Worm (Caenorhabditis elegans) whole organism, L1 larva: Measurements from ENCODE around the gene bre-1.
A peak's percentile ranks its signal among the peaks of the same experiment; 100 is the strongest.

Experiments
- C04F5.9 ChIP-seq: sonication (generic microtip); optimal IDR thresholded peaks from 2 replicates; lab custom pipeline; 2016; ENCODE audit warnings: missing genetic modification characterization, missing compliant biosample characterization
- C16A3.4 ChIP-seq: fragments of 150-350 bp; optimal IDR thresholded peaks from 2 replicates; lab custom pipeline; 2014; ENCODE audit warnings: missing biosample characterization, missing genetic modification characterization
- Y116A8C.19 ChIP-seq: sonication (generic microtip); optimal IDR thresholded peaks from 2 replicates; lab custom pipeline; 2016; ENCODE audit warnings: missing compliant biosample characterization, missing genetic modification characterization, borderline replicate concordance
- aha-1 ChIP-seq: fragments of 150-350 bp; optimal IDR thresholded peaks from 2 replicates; lab custom pipeline; 2014; ENCODE audit warnings: missing biosample characterization, missing genetic modification characterization
- alr-1 ChIP-seq: fragments of 200-800 bp; sonication (Bioruptor generic); optimal IDR thresholded peaks from 2 replicates; lab custom pipeline; 2018; ENCODE audit warnings: borderline replicate concordance, mild to moderate bottlenecking, missing genetic modification characterization, missing compliant biosample characterization
- aly-2 ChIP-seq: fragments of 150-350 bp; optimal IDR thresholded peaks from 2 replicates; lab custom pipeline; 2014; ENCODE audit warnings: missing biosample characterization, missing genetic modification characterization
- ama-1 ChIP-seq: fragments of 150-350 bp; optimal IDR thresholded peaks from 2 replicates; lab custom pipeline; 2014
- blmp-1 ChIP-seq: fragments of 150-350 bp; optimal IDR thresholded peaks from 2 replicates; lab custom pipeline; 2014; ENCODE audit warnings: missing biosample characterization, missing genetic modification characterization
- ceh-63 ChIP-seq: fragments of 200-800 bp; sonication (Bioruptor generic); optimal IDR thresholded peaks from 2 replicates; lab custom pipeline; 2018; ENCODE audit warnings: mild to moderate bottlenecking, missing genetic modification characterization, missing compliant biosample characterization
- ceh-88 ChIP-seq: fragments of 200-800 bp; sonication (Bioruptor generic); IDR thresholded peaks from 2 replicates; pipeline ENCODE4 v1.3.6; 2022; ENCODE audit warnings: missing genetic modification characterization, missing compliant biosample characterization
- ces-1 ChIP-seq: fragments of 150-350 bp; optimal IDR thresholded peaks from 2 replicates; lab custom pipeline; 2014; ENCODE audit warnings: missing biosample characterization, missing genetic modification reagents, missing genetic modification characterization
- dpl-1 ChIP-seq, 3 experiments: fragments of 150-350 bp in 2 of 3; sonication (generic microtip) in 1 of 3; optimal IDR thresholded peaks; 2 replicates each; lab custom pipeline; 2014 to 2017; ENCODE audit warnings: missing biosample characterization in 3 of 3, missing genetic modification characterization in 3 of 3, missing genetic modification reagents in 3 of 3
- dsc-1 ChIP-seq: sonication (generic microtip); optimal IDR thresholded peaks from 2 replicates; lab custom pipeline; 2016; ENCODE audit warnings: mild to moderate bottlenecking, missing genetic modification characterization, missing compliant biosample characterization
- efl-1 ChIP-seq, 4 experiments: fragments of 150-350 bp; optimal IDR thresholded peaks in 3 of 4; peaks in 1 of 4; 1 replicate in 1 of 4; 2 replicates in 3 of 4; lab custom pipeline; 2014; ENCODE audit warnings: missing biosample characterization in 2 of 4, missing genetic modification characterization in 2 of 4, missing genetic modification reagents in 2 of 4
- efl-3 ChIP-seq: fragments of 200-800 bp; sonication (Bioruptor generic); optimal IDR thresholded peaks from 2 replicates; lab custom pipeline; 2018; ENCODE audit warnings: mild to moderate bottlenecking, missing genetic modification characterization, missing compliant biosample characterization
- egl-13 ChIP-seq: sonication (generic microtip); optimal IDR thresholded peaks from 2 replicates; lab custom pipeline; 2016; ENCODE audit warnings: missing genotype, missing genetic modification reagents, missing genetic modification characterization, missing compliant biosample characterization
- egl-27 ChIP-seq, 2 experiments: fragments of 150-350 bp in 1 of 2; sonication (generic microtip); optimal IDR thresholded peaks; 3 replicates each; lab custom pipeline; 2017 to 2018; ENCODE audit warnings: missing biosample characterization in 2 of 2, missing genetic modification characterization in 2 of 2, missing genetic modification reagents in 2 of 2
- elt-2 ChIP-seq: sonication (generic microtip); optimal IDR thresholded peaks from 2 replicates; lab custom pipeline; 2016; ENCODE audit warnings: missing genetic modification characterization, mild to moderate bottlenecking, inconsistent platforms, missing compliant biosample characterization, missing genetic modification reagents
- fos-1 ChIP-seq: fragments of 150-350 bp; optimal IDR thresholded peaks from 2 replicates; lab custom pipeline; 2014; ENCODE audit warnings: missing biosample characterization, missing genetic modification characterization
- grh-1 ChIP-seq: fragments of 200-800 bp; sonication (Bioruptor generic); IDR thresholded peaks from 2 replicates; pipeline ENCODE4 v1.3.6; 2022; ENCODE audit warnings: missing genetic modification reagents, missing genetic modification characterization, missing compliant biosample characterization
- hlh-17 ChIP-seq: fragments of 200-800 bp; sonication (Bioruptor generic); optimal IDR thresholded peaks from 2 replicates; lab custom pipeline; 2018; ENCODE audit warnings: missing genetic modification characterization, mild to moderate bottlenecking, missing compliant biosample characterization, moderate library complexity, borderline replicate concordance
- irx-1 ChIP-seq: sonication (generic microtip); optimal IDR thresholded peaks from 2 replicates; lab custom pipeline; 2016; ENCODE audit warnings: missing genetic modification characterization, missing compliant biosample characterization
- isw-1 ChIP-seq: fragments of 200-800 bp; sonication (Bioruptor generic); IDR thresholded peaks from 2 replicates; pipeline ENCODE4 v1.3.6; 2022; ENCODE audit warnings: missing genetic modification characterization, missing compliant biosample characterization
- jun-1 ChIP-seq: fragments of 150-350 bp; optimal IDR thresholded peaks from 2 replicates; lab custom pipeline; 2014; ENCODE audit warnings: missing biosample characterization, missing genetic modification reagents, missing genetic modification characterization
- lin-13 ChIP-seq: fragments of 150-350 bp; optimal IDR thresholded peaks from 2 replicates; lab custom pipeline; 2014; ENCODE audit warnings: missing biosample characterization, missing genetic modification reagents, missing genetic modification characterization
- lin-14 ChIP-seq: fragments of 200-800 bp; sonication (Bioruptor generic); optimal IDR thresholded peaks from 2 replicates; lab custom pipeline; 2018; ENCODE audit warnings: mild to moderate bottlenecking, missing genetic modification characterization, moderate library complexity, missing compliant biosample characterization
- lin-39 ChIP-seq: fragments of 150-350 bp; optimal IDR thresholded peaks from 2 replicates; lab custom pipeline; 2014; ENCODE audit warnings: missing biosample characterization, missing genetic modification reagents, missing genetic modification characterization
- lsy-2 ChIP-seq, 2 experiments: fragments of 150-350 bp; optimal IDR thresholded peaks; 2 replicates each; lab custom pipeline; 2014; ENCODE audit warnings: missing biosample characterization in 2 of 2, missing genetic modification characterization in 2 of 2
- mdl-1 ChIP-seq, 2 experiments: fragments of 150-350 bp; optimal IDR thresholded peaks; 2 replicates each; lab custom pipeline; 2014 to 2017; ENCODE audit warnings: missing biosample characterization in 2 of 2, missing genetic modification characterization in 2 of 2, inconsistent platforms in 1 of 2
- mep-1 ChIP-seq: fragments of 150-350 bp; optimal IDR thresholded peaks from 2 replicates; lab custom pipeline; 2014; ENCODE audit warnings: missing biosample characterization, missing genetic modification characterization
- nhr-11 ChIP-seq: fragments of 150-350 bp; optimal IDR thresholded peaks from 2 replicates; lab custom pipeline; 2014; ENCODE audit warnings: missing biosample characterization, missing genetic modification characterization
- nhr-12 ChIP-seq: sonication (generic microtip); optimal IDR thresholded peaks from 2 replicates; lab custom pipeline; 2017; ENCODE audit warnings: missing biosample characterization, missing genetic modification characterization
- nhr-19 ChIP-seq: fragments of 200-800 bp; sonication (Bioruptor generic); conservative IDR thresholded peaks from 2 replicates; pipeline ENCODE4 v1.3.6; 2022; ENCODE audit warnings: missing genetic modification characterization, missing compliant biosample characterization
- nhr-20 ChIP-seq: sonication (generic microtip); optimal IDR thresholded peaks from 2 replicates; lab custom pipeline; 2016; ENCODE audit warnings: mild to moderate bottlenecking, missing genetic modification characterization, missing compliant biosample characterization
- nhr-76 ChIP-seq: sonication (generic microtip); optimal IDR thresholded peaks from 2 replicates; lab custom pipeline; 2017; ENCODE audit warnings: missing biosample characterization, missing genetic modification characterization
- nhr-77 ChIP-seq: fragments of 150-350 bp; optimal IDR thresholded peaks from 2 replicates; lab custom pipeline; 2014; ENCODE audit warnings: missing biosample characterization, missing genetic modification characterization
- nhr-84 ChIP-seq: sonication (generic microtip); optimal IDR thresholded peaks from 2 replicates; lab custom pipeline; 2017; ENCODE audit warnings: missing biosample characterization, missing genetic modification characterization
- nhr-90 ChIP-seq: sonication (generic microtip); optimal IDR thresholded peaks from 2 replicates; lab custom pipeline; 2016; ENCODE audit warnings: mild to moderate bottlenecking, missing genetic modification characterization, missing compliant biosample characterization; ENCODE audit not compliant: poor library complexity
- pag-3 ChIP-seq: sonication (generic microtip); optimal IDR thresholded peaks from 2 replicates; lab custom pipeline; 2017; ENCODE audit warnings: missing genetic modification characterization, mild to moderate bottlenecking, missing compliant biosample characterization, antibody characterized with exemption, borderline replicate concordance; ENCODE audit not compliant: insufficient read depth
- pax-3 ChIP-seq: fragments of 200-800 bp; sonication (Bioruptor generic); optimal IDR thresholded peaks from 2 replicates; lab custom pipeline; 2018; ENCODE audit warnings: mild to moderate bottlenecking, missing genetic modification characterization, moderate library complexity, missing compliant biosample characterization
- pqm-1 ChIP-seq: sonication (generic microtip); optimal IDR thresholded peaks from 3 replicates; lab custom pipeline; 2017; ENCODE audit warnings: missing biosample characterization, missing genetic modification characterization
- rnt-1 ChIP-seq: sonication (generic microtip); optimal IDR thresholded peaks from 2 replicates; lab custom pipeline; 2016; ENCODE audit warnings: mild to moderate bottlenecking, missing genetic modification characterization, moderate library complexity, missing compliant biosample characterization
- swsn-7 ChIP-seq: sonication (generic microtip); optimal IDR thresholded peaks from 2 replicates; lab custom pipeline; 2016; ENCODE audit warnings: missing genetic modification characterization, missing compliant biosample characterization
- tbx-2 ChIP-seq: sonication (generic microtip); optimal IDR thresholded peaks from 2 replicates; lab custom pipeline; 2016; ENCODE audit warnings: missing genetic modification characterization, missing compliant biosample characterization
- tlp-1 ChIP-seq: fragments of 150-350 bp; optimal IDR thresholded peaks from 2 replicates; lab custom pipeline; 2014; ENCODE audit warnings: missing biosample characterization, missing genetic modification characterization
- unc-130 ChIP-seq: fragments of 150-350 bp; optimal IDR thresholded peaks from 2 replicates; lab custom pipeline; 2017; ENCODE audit warnings: missing biosample characterization, missing genetic modification characterization, inconsistent platforms
- unc-30 ChIP-seq: sonication (generic microtip); optimal IDR thresholded peaks from 2 replicates; lab custom pipeline; 2017; ENCODE audit warnings: missing biosample characterization, missing genetic modification characterization
- vab-15 ChIP-seq: sonication (generic microtip); optimal IDR thresholded peaks from 2 replicates; lab custom pipeline; 2017; ENCODE audit warnings: missing genotype, mild to moderate bottlenecking, missing genetic modification characterization, missing compliant biosample characterization
- xbp-1 ChIP-seq: sonication (generic microtip); optimal IDR thresholded peaks from 2 replicates; lab custom pipeline; 2016; ENCODE audit warnings: missing genetic modification characterization, missing compliant biosample characterization
- zip-4 ChIP-seq: fragments of 200-800 bp; sonication (Bioruptor generic); optimal IDR thresholded peaks from 2 replicates; lab custom pipeline; 2018; ENCODE audit warnings: mild to moderate bottlenecking, missing genetic modification characterization, moderate library complexity, missing compliant biosample characterization
- ztf-4 ChIP-seq: fragments of 150-350 bp; optimal IDR thresholded peaks from 2 replicates; lab custom pipeline; 2014; ENCODE audit warnings: missing biosample characterization, missing genetic modification characterization

bre-1 gene

ce11 chrIV:8974543-8975330 lies 12.3 kb upstream of the bre-1 start:
- TF ChIP-seq egl-27 (tag; optimal IDR thresholded peaks at IDR 0.05; lab: Kevin White, UChicago) (no peak), aha-1 (no peak), tbx-2 (tag; lab: Kevin White, UChicago) (peak; percentile 25), unc-130 (tag; lab: Kevin White, UChicago) (peak; percentile 27), C04F5.9 (tag; lab: Kevin White, UChicago) (no peak), lsy-2 (tag; optimal IDR thresholded peaks at IDR 0.05; lab: Kevin White, UChicago) (peak; percentile 54 to 68), nhr-11 (no peak), xbp-1 (tag; lab: Kevin White, UChicago) (peak; percentile 51), jun-1 (tag; lab: Kevin White, UChicago) (no peak), lin-14 (peak; percentile 79), elt-2 (tag; lab: Kevin White, UChicago) (no peak), ceh-63 (GFP tag; lab: Kevin White, UChicago) (no peak), blmp-1 (tag; lab: Kevin White, UChicago) (no peak), pax-3 (tag; lab: Kevin White, UChicago) (no peak), lin-39 (tag; lab: Kevin White, UChicago) (peak; percentile 48), Y116A8C.19 (no peak), efl-1 (optimal IDR thresholded peaks at IDR 0.05; lab: Kevin White, UChicago) (peak in 1 of 2 experiments; percentile 20), efl-1 (GFP tag; optimal IDR thresholded peaks at IDR 0.05 in 1 of 2; lab: Kevin White, UChicago) (peak in 1 of 2 experiments; percentile 52), dsc-1 (tag; lab: Kevin White, UChicago) (no peak), nhr-77 (no peak), grh-1 (GFP tag; lab: Robert Waterston, UW) (no peak), pag-3 (no peak), ama-1 (lab: Kevin White, UChicago) (no peak), mdl-1 (tag; optimal IDR thresholded peaks at IDR 0.05; lab: Kevin White, UChicago) (peak in 1 of 2 experiments; percentile 51), C16A3.4 (peak; percentile 45), irx-1 (no peak), mep-1 (tag; lab: Kevin White, UChicago) (no peak), nhr-19 (GFP tag; lab: Robert Waterston, UW) (peak; percentile 74), isw-1 (GFP tag; lab: Robert Waterston, UW) (no peak), ztf-4 (tag; lab: Kevin White, UChicago) (peak; percentile 66), pqm-1 (tag; lab: Kevin White, UChicago) (no peak), aly-2 (tag; lab: Kevin White, UChicago) (no peak), lin-13 (GFP tag; lab: Kevin White, UChicago) (no peak), unc-30 (no peak), swsn-7 (tag; lab: Kevin White, UChicago) (peak; percentile 33), ceh-88 (GFP tag; lab: Robert Waterston, UW) (no peak), tlp-1 (no peak), nhr-84 (tag; lab: Kevin White, UChicago) (no peak), fos-1 (no peak), nhr-90 (no peak), nhr-12 (no peak), dpl-1 (GFP tag; optimal IDR thresholded peaks at IDR 0.05; lab: Kevin White, UChicago) (no peak), rnt-1 (tag; lab: Kevin White, UChicago) (peak; percentile 79), nhr-76 (tag; lab: Kevin White, UChicago) (no peak), hlh-17 (GFP tag; lab: Kevin White, UChicago) (no peak), nhr-20 (tag; lab: Kevin White, UChicago) (peak; percentile 71), vab-15 (tag; lab: Kevin White, UChicago) (no peak), zip-4 (GFP tag; lab: Kevin White, UChicago) (no peak), efl-3 (GFP tag; lab: Kevin White, UChicago) (no peak), alr-1 (no peak), ces-1 (GFP tag; lab: Kevin White, UChicago) (no peak), egl-13 (tag; lab: Kevin White, UChicago) (no peak)
